Fruit fly (Drosophila melanogaster) Kc167 (cell line): ENCODE data around the gene CG5853.

Experiments
- Myc ChIP-seq: fragments of >200 bp; optimal IDR thresholded peaks from 2 replicates; lab custom pipeline; 2017; ENCODE audit warnings: missing external identifiers
- Sin3A ChIP-seq: fragments of >200 bp; optimal IDR thresholded peaks from 2 replicates; lab custom pipeline; 2018; ENCODE audit warnings: missing external identifiers
- h ChIP-seq: fragments of >200 bp; optimal IDR thresholded peaks from 3 replicates; lab custom pipeline; 2018; ENCODE audit warnings: missing external identifiers
- insv ChIP-seq: fragments of >200 bp; optimal IDR thresholded peaks from 3 replicates; lab custom pipeline; 2018; ENCODE audit warnings: missing external identifiers
- psq ChIP-seq: fragments of >200 bp; optimal IDR thresholded peaks from 2 replicates; lab custom pipeline; 2017; ENCODE audit warnings: missing external identifiers
- ttk ChIP-seq: sonication (Bioruptor generic); optimal IDR thresholded peaks from 2 replicates; lab custom pipeline; 2017; ENCODE audit warnings: missing external identifiers

CG5853 gene

dm6 chr2L:9947265-9947664 is at the start of gene CG5853:
TSS of gene CG5853 (minus strand) at chr2L:9947648.
- TF ChIP-seq Sin3A (lab: Kevin White, UChicago) (no peak), insv (lab: Kevin White, UChicago) (no peak), psq (lab: Kevin White, UChicago) (no peak), h (lab: Kevin White, UChicago) (no peak), ttk (lab: Kevin White, UChicago) (no peak), Myc (lab: Kevin White, UChicago) (no peak)

dm6 chr2L:9996553-9996952 is 49.1 kb upstream of the CG5853 start:
- TF ChIP-seq Sin3A (lab: Kevin White, UChicago) (no peak), psq (lab: Kevin White, UChicago) (no peak), Myc (lab: Kevin White, UChicago) (no peak), insv (lab: Kevin White, UChicago) (no peak), ttk (lab: Kevin White, UChicago) (no peak), h (lab: Kevin White, UChicago) (no peak)

- TF ChIP-seq Myc (lab: Kevin White, UChicago) = no peak
- no peak for TF ChIP-seq ttk (lab: Kevin White, UChicago)
- TF ChIP-seq insv (lab: Kevin White, UChicago) = no peak
- no peak for TF ChIP-seq h (lab: Kevin White, UChicago)
- no peak for TF ChIP-seq Sin3A (lab: Kevin White, UChicago)
- TF ChIP-seq psq (lab: Kevin White, UChicago) = no peak
These were observed 46.9 kb upstream of the CG5853 start for dm6 chr2L:9994382-9994781.

dm6 chr2L:9989846-9990506 is 42.5 kb upstream of the CG5853 start:
- TF ChIP-seq psq (lab: Kevin White, UChicago) = no peak
- TF ChIP-seq h (lab: Kevin White, UChicago) = no peak
- TF ChIP-seq insv (lab: Kevin White, UChicago) = no peak
- TF ChIP-seq ttk (lab: Kevin White, UChicago) = no peak
- TF ChIP-seq Sin3A (lab: Kevin White, UChicago) = no peak
- TF ChIP-seq Myc (lab: Kevin White, UChicago) = no peak

dm6 chr2L:9989275-9989674 is 41.8 kb upstream of the CG5853 start:
- no peak for TF ChIP-seq ttk (lab: Kevin White, UChicago)
- TF ChIP-seq h (lab: Kevin White, UChicago) = no peak
- TF ChIP-seq Myc (lab: Kevin White, UChicago) = no peak
- TF ChIP-seq Sin3A (lab: Kevin White, UChicago) = no peak
- TF ChIP-seq insv (lab: Kevin White, UChicago) = no peak
- no peak for TF ChIP-seq psq (lab: Kevin White, UChicago)

dm6 chr2L:9988201-9988990 is 40.9 kb upstream of the CG5853 start:
- TF ChIP-seq ttk (lab: Kevin White, UChicago) (no peak), Sin3A (lab: Kevin White, UChicago) (no peak), insv (lab: Kevin White, UChicago) (no peak), psq (lab: Kevin White, UChicago) (no peak), Myc (lab: Kevin White, UChicago) (no peak), h (lab: Kevin White, UChicago) (no peak)

dm6 chr2L:9986402-9987350 is 39.2 kb upstream of the CG5853 start:
- TF ChIP-seq Sin3A (lab: Kevin White, UChicago) (no peak), Myc (lab: Kevin White, UChicago) (no peak), psq (lab: Kevin White, UChicago) (no peak), insv (lab: Kevin White, UChicago) (no peak), ttk (lab: Kevin White, UChicago) (no peak), h (lab: Kevin White, UChicago) (no peak)

- TF ChIP-seq ttk (lab: Kevin White, UChicago) (no peak), Myc (lab: Kevin White, UChicago) (no peak), Sin3A (lab: Kevin White, UChicago) (no peak), psq (lab: Kevin White, UChicago) (no peak), h (lab: Kevin White, UChicago) (no peak), insv (lab: Kevin White, UChicago) (no peak)
These were observed 36.8 kb upstream of the CG5853 start, which contains the start of gene bib for dm6 chr2L:9984078-9984772. TSS of gene bib (plus strand) at chr2L:9984645.

dm6 chr2L:9982516-9982915 is 35.1 kb upstream of the CG5853 start:
- TF ChIP-seq Sin3A (lab: Kevin White, UChicago) (no peak), ttk (lab: Kevin White, UChicago) (no peak), Myc (lab: Kevin White, UChicago) (no peak), h (lab: Kevin White, UChicago) (no peak), insv (lab: Kevin White, UChicago) (no peak), psq (lab: Kevin White, UChicago) (no peak)

dm6 chr2L:9981809-9982208 is 34.4 kb upstream of the CG5853 start:
- TF ChIP-seq h (lab: Kevin White, UChicago) (no peak), Sin3A (lab: Kevin White, UChicago) (no peak), ttk (lab: Kevin White, UChicago) (no peak), insv (lab: Kevin White, UChicago) (no peak), psq (lab: Kevin White, UChicago) (no peak), Myc (lab: Kevin White, UChicago) (no peak)
